Worm (Caenorhabditis elegans) whole organism, L1 larva: Measurements from ENCODE around the gene ani-2.
A peak's percentile ranks its signal among the peaks of the same experiment; 100 is the strongest.

Experiments
- C04F5.9 ChIP-seq: sonication (generic microtip); optimal IDR thresholded peaks from 2 replicates; lab custom pipeline; 2016; ENCODE audit warnings: missing genetic modification characterization, missing compliant biosample characterization
- F16B12.6 ChIP-seq: fragments of 150-350 bp; optimal IDR thresholded peaks from 2 replicates; lab custom pipeline; 2014; ENCODE audit warnings: missing biosample characterization, missing genetic modification characterization
- aha-1 ChIP-seq: fragments of 150-350 bp; optimal IDR thresholded peaks from 2 replicates; lab custom pipeline; 2014; ENCODE audit warnings: missing biosample characterization, missing genetic modification characterization
- aly-2 ChIP-seq: fragments of 150-350 bp; optimal IDR thresholded peaks from 2 replicates; lab custom pipeline; 2014; ENCODE audit warnings: missing biosample characterization, missing genetic modification characterization
- ama-1 ChIP-seq: fragments of 150-350 bp; optimal IDR thresholded peaks from 2 replicates; lab custom pipeline; 2014
- blmp-1 ChIP-seq: fragments of 150-350 bp; optimal IDR thresholded peaks from 2 replicates; lab custom pipeline; 2014; ENCODE audit warnings: missing biosample characterization, missing genetic modification characterization
- ceh-8 ChIP-seq: fragments of 200-800 bp; sonication (Bioruptor generic); optimal IDR thresholded peaks from 2 replicates; lab custom pipeline; 2018; ENCODE audit warnings: mild to moderate bottlenecking, missing genetic modification characterization, moderate library complexity, missing compliant biosample characterization
- dpl-1 ChIP-seq, 3 experiments: fragments of 150-350 bp in 2 of 3; sonication (generic microtip) in 1 of 3; optimal IDR thresholded peaks; 2 replicates each; lab custom pipeline; 2014 to 2017; ENCODE audit warnings: missing biosample characterization in 3 of 3, missing genetic modification characterization in 3 of 3, missing genetic modification reagents in 3 of 3
- efl-1 ChIP-seq, 4 experiments: fragments of 150-350 bp; optimal IDR thresholded peaks in 3 of 4; peaks in 1 of 4; 1 replicate in 1 of 4; 2 replicates in 3 of 4; lab custom pipeline; 2014; ENCODE audit warnings: missing biosample characterization in 2 of 4, missing genetic modification characterization in 2 of 4, missing genetic modification reagents in 2 of 4
- efl-3 ChIP-seq: fragments of 200-800 bp; sonication (Bioruptor generic); optimal IDR thresholded peaks from 2 replicates; lab custom pipeline; 2018; ENCODE audit warnings: mild to moderate bottlenecking, missing genetic modification characterization, missing compliant biosample characterization
- egl-13 ChIP-seq: sonication (generic microtip); optimal IDR thresholded peaks from 2 replicates; lab custom pipeline; 2016; ENCODE audit warnings: missing genotype, missing genetic modification reagents, missing genetic modification characterization, missing compliant biosample characterization
- egl-27 ChIP-seq, 2 experiments: fragments of 150-350 bp in 1 of 2; sonication (generic microtip); optimal IDR thresholded peaks; 3 replicates each; lab custom pipeline; 2017 to 2018; ENCODE audit warnings: missing biosample characterization in 2 of 2, missing genetic modification characterization in 2 of 2, missing genetic modification reagents in 2 of 2
- elt-3 ChIP-seq, 6 experiments: fragments of 150-350 bp in 1 of 6; sonication (generic microtip); optimal IDR thresholded peaks; 2 replicates each; lab custom pipeline; 2017 to 2018; ENCODE audit warnings: missing biosample characterization in 6 of 6, missing genetic modification characterization in 6 of 6, inconsistent platforms in 1 of 6
- fkh-10 ChIP-seq: sonication (generic microtip); optimal IDR thresholded peaks from 2 replicates; lab custom pipeline; 2017; ENCODE audit warnings: missing biosample characterization, missing genetic modification reagents, missing genetic modification characterization
- fkh-8 ChIP-seq: sonication (generic microtip); optimal IDR thresholded peaks from 2 replicates; lab custom pipeline; 2016; ENCODE audit warnings: mild to moderate bottlenecking, missing genetic modification characterization, missing compliant biosample characterization
- isw-1 ChIP-seq: fragments of 200-800 bp; sonication (Bioruptor generic); IDR thresholded peaks from 2 replicates; pipeline ENCODE4 v1.3.6; 2022; ENCODE audit warnings: missing genetic modification characterization, missing compliant biosample characterization
- jun-1 ChIP-seq: fragments of 150-350 bp; optimal IDR thresholded peaks from 2 replicates; lab custom pipeline; 2014; ENCODE audit warnings: missing biosample characterization, missing genetic modification reagents, missing genetic modification characterization
- lir-3 ChIP-seq: sonication (generic microtip); optimal IDR thresholded peaks from 2 replicates; lab custom pipeline; 2016; ENCODE audit warnings: mild to moderate bottlenecking, missing genetic modification characterization, moderate library complexity, missing compliant biosample characterization; ENCODE audit not compliant: poor library complexity
- lsy-2 ChIP-seq, 2 experiments: fragments of 150-350 bp; optimal IDR thresholded peaks; 2 replicates each; lab custom pipeline; 2014; ENCODE audit warnings: missing biosample characterization in 2 of 2, missing genetic modification characterization in 2 of 2
- mab-9 ChIP-seq: fragments of 200-800 bp; sonication (Bioruptor generic); IDR thresholded peaks from 2 replicates; pipeline ENCODE4 v1.3.6; 2022; ENCODE audit warnings: missing genetic modification reagents, missing genetic modification characterization, missing compliant biosample characterization
- nhr-11 ChIP-seq: fragments of 150-350 bp; optimal IDR thresholded peaks from 2 replicates; lab custom pipeline; 2014; ENCODE audit warnings: missing biosample characterization, missing genetic modification characterization
- nhr-19 ChIP-seq: fragments of 200-800 bp; sonication (Bioruptor generic); conservative IDR thresholded peaks from 2 replicates; pipeline ENCODE4 v1.3.6; 2022; ENCODE audit warnings: missing genetic modification characterization, missing compliant biosample characterization
- nhr-20 ChIP-seq: sonication (generic microtip); optimal IDR thresholded peaks from 2 replicates; lab custom pipeline; 2016; ENCODE audit warnings: mild to moderate bottlenecking, missing genetic modification characterization, missing compliant biosample characterization
- nhr-28 ChIP-seq: fragments of 150-350 bp; optimal IDR thresholded peaks from 2 replicates; lab custom pipeline; 2014; ENCODE audit warnings: missing biosample characterization, missing genetic modification characterization
- nhr-47 ChIP-seq: sonication (generic microtip); optimal IDR thresholded peaks from 2 replicates; lab custom pipeline; 2016; ENCODE audit warnings: mild to moderate bottlenecking, missing genetic modification characterization, moderate library complexity, missing compliant biosample characterization
- nhr-71 ChIP-seq: sonication (generic microtip); optimal IDR thresholded peaks from 2 replicates; lab custom pipeline; 2016; ENCODE audit warnings: mild to moderate bottlenecking, missing genetic modification characterization, moderate library complexity, missing compliant biosample characterization
- nhr-85 ChIP-seq: sonication (generic microtip); peaks from one replicate; lab custom pipeline; 2016; ENCODE audit warnings: missing genetic modification characterization, inconsistent platforms, missing compliant biosample characterization
- nhr-90 ChIP-seq: sonication (generic microtip); optimal IDR thresholded peaks from 2 replicates; lab custom pipeline; 2016; ENCODE audit warnings: mild to moderate bottlenecking, missing genetic modification characterization, missing compliant biosample characterization; ENCODE audit not compliant: poor library complexity
- pag-3 ChIP-seq: sonication (generic microtip); optimal IDR thresholded peaks from 2 replicates; lab custom pipeline; 2017; ENCODE audit warnings: missing genetic modification characterization, mild to moderate bottlenecking, missing compliant biosample characterization, antibody characterized with exemption, borderline replicate concordance; ENCODE audit not compliant: insufficient read depth
- rnt-1 ChIP-seq: sonication (generic microtip); optimal IDR thresholded peaks from 2 replicates; lab custom pipeline; 2016; ENCODE audit warnings: mild to moderate bottlenecking, missing genetic modification characterization, moderate library complexity, missing compliant biosample characterization
- snu-23 ChIP-seq: sonication (generic microtip); optimal IDR thresholded peaks from 2 replicates; lab custom pipeline; 2016; ENCODE audit warnings: missing genetic modification characterization, missing compliant biosample characterization
- sup-37 ChIP-seq: fragments of 200-800 bp; sonication (Bioruptor generic); optimal IDR thresholded peaks from 2 replicates; lab custom pipeline; 2018; ENCODE audit warnings: mild to moderate bottlenecking, missing genetic modification characterization, missing compliant biosample characterization
- swsn-7 ChIP-seq: sonication (generic microtip); optimal IDR thresholded peaks from 2 replicates; lab custom pipeline; 2016; ENCODE audit warnings: missing genetic modification characterization, missing compliant biosample characterization
- tbx-2 ChIP-seq: sonication (generic microtip); optimal IDR thresholded peaks from 2 replicates; lab custom pipeline; 2016; ENCODE audit warnings: missing genetic modification characterization, missing compliant biosample characterization
- unc-62 ChIP-seq: fragments of 150-350 bp; optimal IDR thresholded peaks from 2 replicates; lab custom pipeline; 2014; ENCODE audit warnings: missing biosample characterization, missing genetic modification reagents, missing genetic modification characterization

The ani-2 gene

DNA sequence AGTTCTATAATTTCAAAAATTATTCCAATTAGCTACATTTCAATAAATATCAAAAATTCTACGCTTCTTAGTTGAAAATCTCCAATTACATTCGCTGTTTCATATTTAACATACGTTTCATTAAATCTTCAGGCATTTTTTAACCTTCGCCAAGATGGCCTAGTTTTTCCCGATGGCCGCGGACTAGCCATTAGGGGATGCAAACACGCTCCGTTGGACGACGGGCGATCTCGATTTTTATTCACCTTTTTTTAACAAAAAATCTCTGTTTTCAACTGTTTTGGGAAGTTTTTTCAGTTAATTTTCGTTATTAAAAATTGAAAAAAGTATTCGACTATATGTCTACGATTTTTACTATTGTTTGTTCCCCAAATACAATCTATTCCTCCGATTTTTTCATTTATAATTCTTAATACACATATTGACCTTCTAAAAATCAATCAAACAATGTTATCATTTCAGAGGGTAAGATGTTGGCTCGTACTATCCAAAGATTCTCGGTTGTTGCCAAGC lies 18.1 kb upstream of the ani-2 start, which contains the start of gene F58F12.1 (continued):
- TF ChIP-seq efl-1 (optimal IDR thresholded peaks at IDR 0.05; lab: Kevin White, UChicago) (peak; percentile 66 to 73), efl-1 (GFP tag; optimal IDR thresholded peaks at IDR 0.05 in 1 of 2; lab: Kevin White, UChicago) (peak; percentile 61 to 94), nhr-11 (no peak), efl-3 (GFP tag; lab: Kevin White, UChicago) (no peak), nhr-90 (tag; lab: Kevin White, UChicago) (peak; percentile 51), egl-27 (tag; optimal IDR thresholded peaks at IDR 0.05; lab: Kevin White, UChicago) (no peak), nhr-28 (tag; lab: Kevin White, UChicago) (no peak), nhr-19 (GFP tag; lab: Robert Waterston, UW) (peak; percentile 46), blmp-1 (tag; lab: Kevin White, UChicago) (peak; percentile 75), nhr-71 (peak; percentile 72), ama-1 (lab: Kevin White, UChicago) (no peak), swsn-7 (peak; percentile 44), F16B12.6 (peak; percentile 22), pag-3 (no peak), snu-23 (GFP tag; lab: Kevin White, UChicago) (peak; percentile 66), isw-1 (GFP tag; lab: Robert Waterston, UW) (peak; percentile 70), aly-2 (tag; lab: Kevin White, UChicago) (no peak), nhr-47 (tag; lab: Kevin White, UChicago) (peak; percentile 72), jun-1 (tag; lab: Kevin White, UChicago) (peak; percentile 44), egl-13 (tag; lab: Kevin White, UChicago) (peak; percentile 39), lsy-2 (tag; optimal IDR thresholded peaks at IDR 0.05; lab: Kevin White, UChicago) (peak; percentile 56 to 79), dpl-1 (GFP tag; optimal IDR thresholded peaks at IDR 0.05; lab: Kevin White, UChicago) (peak; percentile 50 to 76 (median 62)), fkh-8 (peak; percentile 56), ceh-8 (GFP tag; lab: Kevin White, UChicago) (no peak), C04F5.9 (tag; lab: Kevin White, UChicago) (peak; percentile 30), rnt-1 (tag; lab: Kevin White, UChicago) (peak; percentile 95)
- TF ChIP-seq, all 84 proteins: peak for 41

DNA sequence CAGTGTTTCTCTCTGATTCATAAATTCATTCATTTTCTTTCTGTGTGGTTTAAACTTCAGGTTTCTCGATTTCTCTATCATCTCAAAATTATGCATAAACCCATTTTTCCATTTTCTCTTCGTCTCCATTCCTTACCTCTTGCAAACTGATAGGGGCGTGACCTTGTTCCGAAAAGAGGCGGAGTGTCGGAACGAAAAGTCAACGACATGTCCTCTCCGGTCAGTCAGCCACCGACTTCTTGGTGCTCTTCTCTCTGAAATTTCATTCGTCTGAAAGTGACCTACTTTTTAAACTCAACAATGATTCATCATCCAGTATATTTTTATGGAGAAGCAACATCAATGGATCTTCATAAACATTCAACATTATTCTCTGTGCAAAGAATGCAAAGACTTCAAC lies 15.7 kb upstream of the ani-2 start, which contains the start of gene F58F12.12:
Gene F58F12.12, plus strand, starts transcription at position 301 of the 400 bp plus-strand sequence.
- TF ChIP-seq mab-9 (GFP tag; lab: Robert Waterston, UW), result no peak
- TF ChIP-seq fkh-10 (GFP tag; lab: Kevin White, UChicago), result no peak
- TF ChIP-seq ama-1 (lab: Kevin White, UChicago), result no peak
- peak; percentile 5 for TF ChIP-seq blmp-1 (tag; lab: Kevin White, UChicago)
- no peak for TF ChIP-seq aha-1
- no peak for TF ChIP-seq sup-37
- TF ChIP-seq unc-62 (GFP tag; lab: Kevin White, UChicago), result no peak

ce11 chrII:6379038-6379563 lies 13.9 kb upstream of the ani-2 start:
- TF ChIP-seq nhr-85 (peak; percentile 75), nhr-71 (peak; percentile 54), elt-3 (tag; optimal IDR thresholded peaks at IDR 0.05; lab: Kevin White, UChicago) (peak in 4 of 6 experiments; percentile 22 to 62 (median 44)), nhr-20 (peak; percentile 36), tbx-2 (tag; lab: Kevin White, UChicago) (peak; percentile 5), aly-2 (tag; lab: Kevin White, UChicago) (no peak), blmp-1 (tag; lab: Kevin White, UChicago) (peak; percentile 73), lir-3 (tag; lab: Kevin White, UChicago) (no peak), snu-23 (GFP tag; lab: Kevin White, UChicago) (peak; percentile 27)
